Worm (Caenorhabditis elegans) whole organism, late embryonic: ENCODE data around the gene pxd-1.

Source experiments
- K02D7.2 ChIP-seq: sonication (generic microtip); optimal IDR thresholded peaks from 2 replicates; lab custom pipeline; 2017; ENCODE audit warnings: mild to moderate bottlenecking, missing genetic modification characterization, missing compliant biosample characterization
- K09A11.1 ChIP-seq: sonication (generic microtip); optimal IDR thresholded peaks from 2 replicates; lab custom pipeline; 2017; ENCODE audit warnings: antibody characterized with exemption, mild to moderate bottlenecking, missing genetic modification characterization, missing compliant biosample characterization; ENCODE audit not compliant: insufficient read depth
- ama-1 ChIP-seq: fragments of 150-350 bp; optimal IDR thresholded peaks from 2 replicates; lab custom pipeline; 2014
- ceh-22 ChIP-seq: sonication (generic microtip); optimal IDR thresholded peaks from 2 replicates; lab custom pipeline; 2017; ENCODE audit warnings: missing biosample characterization, missing genetic modification characterization
- elt-2 ChIP-seq: sonication (generic microtip); optimal IDR thresholded peaks from 2 replicates; lab custom pipeline; 2016; ENCODE audit warnings: missing genetic modification reagents, missing genetic modification characterization, missing compliant biosample characterization
- gmeb-2 ChIP-seq: sonication (generic microtip); optimal IDR thresholded peaks from 2 replicates; lab custom pipeline; 2016; ENCODE audit warnings: missing genetic modification characterization, inconsistent platforms, missing compliant biosample characterization
- hlh-30 ChIP-seq: sonication (generic microtip); optimal IDR thresholded peaks from 2 replicates; lab custom pipeline; 2017; ENCODE audit warnings: antibody characterized with exemption, missing genetic modification characterization, missing compliant biosample characterization; ENCODE audit not compliant: insufficient read depth
- hlh-6 ChIP-seq: sonication (generic microtip); optimal IDR thresholded peaks from 2 replicates; lab custom pipeline; 2016; ENCODE audit warnings: missing genotype, missing genetic modification characterization, missing compliant biosample characterization
- lin-11 ChIP-seq: fragments of 200-800 bp; sonication (Bioruptor generic); optimal IDR thresholded peaks from 2 replicates; lab custom pipeline; 2018; ENCODE audit warnings: mild to moderate bottlenecking, missing genetic modification characterization, missing compliant biosample characterization
- nhr-11 ChIP-seq: fragments of 150-350 bp; optimal IDR thresholded peaks from 2 replicates; lab custom pipeline; 2014; ENCODE audit warnings: missing biosample characterization, missing genetic modification characterization
- pqm-1 ChIP-seq: sonication (generic microtip); optimal IDR thresholded peaks from 2 replicates; lab custom pipeline; 2016; ENCODE audit warnings: missing genetic modification characterization, missing compliant biosample characterization
- unc-86 ChIP-seq: sonication (generic microtip); optimal IDR thresholded peaks from 2 replicates; lab custom pipeline; 2016; ENCODE audit warnings: missing genetic modification characterization, missing compliant biosample characterization

DNA sequence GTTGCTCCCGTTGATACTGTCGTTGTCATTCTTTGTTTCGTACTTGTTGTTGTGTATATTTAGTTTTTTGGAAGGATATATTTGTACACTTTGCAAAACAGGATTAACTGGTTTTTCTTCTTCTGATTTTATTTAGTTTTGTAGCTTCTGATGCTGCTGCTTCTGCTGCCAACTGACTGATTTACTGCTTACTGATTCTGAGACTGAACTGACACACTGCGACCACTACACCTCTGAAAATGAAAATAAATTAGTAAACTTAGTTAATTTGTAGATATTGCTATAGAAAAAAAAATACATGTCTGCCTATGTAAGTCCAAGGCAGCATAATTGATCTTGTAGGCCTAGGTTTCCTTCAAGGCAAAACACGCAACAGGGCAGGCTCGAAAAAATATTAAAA lies 33.3 kb upstream of the pxd-1 start, which contains the start of gene R10E9.4:
- no peak for TF ChIP-seq hlh-30
- no peak for TF ChIP-seq elt-2
- no peak for TF ChIP-seq K02D7.2
- TF ChIP-seq ceh-22 (tag; lab: Kevin White, UChicago), result no peak
- no peak for TF ChIP-seq ama-1 (lab: Kevin White, UChicago)
- no peak for TF ChIP-seq unc-86 (tag; lab: Kevin White, UChicago)
- no peak for TF ChIP-seq lin-11 (tag; lab: Kevin White, UChicago)
- no peak for TF ChIP-seq hlh-6 (tag; lab: Kevin White, UChicago)
- TF ChIP-seq pqm-1 (tag; lab: Kevin White, UChicago), result no peak
- TF ChIP-seq gmeb-2 (tag; lab: Kevin White, UChicago), result no peak
- TF ChIP-seq nhr-11, result no peak
- TF ChIP-seq K09A11.1 (tag; lab: Kevin White, UChicago), result no peak
